Worm (Caenorhabditis elegans) whole organism, young adult: ENCODE measurements around the gene T05G5.4.

Source experiments
- B0336.3 ChIP-seq: fragments of 200-800 bp; sonication (Bioruptor generic); IDR thresholded peaks from 2 replicates; pipeline ENCODE4 v1.3.6; 2022; ENCODE audit warnings: missing genetic modification characterization, missing compliant biosample characterization
- D2030.7 ChIP-seq: fragments of 200-800 bp; sonication (Bioruptor generic); IDR thresholded peaks from 2 replicates; pipeline ENCODE4 v1.3.6; 2022; ENCODE audit warnings: missing genetic modification reagents, missing genetic modification characterization, missing compliant biosample characterization
- F22D6.2 ChIP-seq: sonication (generic microtip); optimal IDR thresholded peaks from 2 replicates; lab custom pipeline; 2016; ENCODE audit warnings: mild to moderate bottlenecking, missing genetic modification characterization, missing compliant biosample characterization
- F23B12.7 ChIP-seq: sonication (generic microtip); optimal IDR thresholded peaks from 2 replicates; lab custom pipeline; 2017; ENCODE audit warnings: missing genetic modification characterization, mild to moderate bottlenecking, missing compliant biosample characterization, antibody characterized with exemption, moderate library complexity; ENCODE audit not compliant: insufficient read depth
- F37B4.10 ChIP-seq: fragments of 200-800 bp; sonication (Bioruptor generic); IDR thresholded peaks from 2 replicates; pipeline ENCODE4 v1.3.6; 2022; ENCODE audit warnings: missing genetic modification characterization, missing compliant biosample characterization
- F55B11.4 ChIP-seq: sonication (generic microtip); optimal IDR thresholded peaks from 2 replicates; lab custom pipeline; 2016; ENCODE audit warnings: missing compliant biosample characterization, missing genetic modification characterization, borderline replicate concordance; ENCODE audit not compliant: insufficient read depth
- F57A8.1 ChIP-seq: fragments of 200-800 bp; sonication (Bioruptor generic); optimal IDR thresholded peaks from 2 replicates; lab custom pipeline; 2018; ENCODE audit warnings: mild to moderate bottlenecking, missing genetic modification characterization, moderate library complexity, missing compliant biosample characterization
- T26A5.8 ChIP-seq: sonication (generic microtip); optimal IDR thresholded peaks from 2 replicates; lab custom pipeline; 2016; ENCODE audit warnings: missing genetic modification characterization, missing compliant biosample characterization
- Y79H2A.3 ChIP-seq: fragments of 200-800 bp; sonication (Bioruptor generic); conservative IDR thresholded peaks from 2 replicates; pipeline ENCODE4 v1.3.6; 2022; ENCODE audit warnings: missing genetic modification reagents, missing genetic modification characterization, missing compliant biosample characterization
- ama-1 ChIP-seq, 3 experiments: fragments of 150-350 bp in 1 of 3; sonication (generic microtip) in 2 of 3; optimal IDR thresholded peaks; 2 replicates each; lab custom pipeline; 2014 to 2018; ENCODE audit warnings: missing biosample characterization in 2 of 3, missing genetic modification characterization in 2 of 3, missing genetic modification reagents in 2 of 3
- bed-1 ChIP-seq: fragments of 200-800 bp; sonication (Bioruptor generic); IDR thresholded peaks from 2 replicates; pipeline ENCODE4 v1.3.6; 2022; ENCODE audit warnings: missing genetic modification reagents, missing genetic modification characterization, missing compliant biosample characterization
- ccch-3 ChIP-seq: fragments of 200-800 bp; sonication (Bioruptor generic); optimal IDR thresholded peaks from 2 replicates; lab custom pipeline; 2018; ENCODE audit warnings: mild to moderate bottlenecking, missing genetic modification characterization, missing compliant biosample characterization
- ceh-100 ChIP-seq: fragments of 200-800 bp; sonication (Bioruptor generic); IDR thresholded peaks from 2 replicates; pipeline ENCODE4 v1.3.6; 2022; ENCODE audit warnings: missing genetic modification reagents, missing genetic modification characterization, missing compliant biosample characterization
- ceh-40 ChIP-seq: fragments of 200-800 bp; sonication (Bioruptor generic); IDR thresholded peaks from 2 replicates; pipeline ENCODE4 v1.3.6; 2022; ENCODE audit warnings: missing genetic modification characterization, missing compliant biosample characterization
- ceh-91 ChIP-seq: fragments of 200-800 bp; sonication (Bioruptor generic); IDR thresholded peaks from 2 replicates; pipeline ENCODE4 v1.3.6; 2022; ENCODE audit warnings: missing genetic modification reagents, missing genetic modification characterization, missing compliant biosample characterization
- dox-1 ChIP-seq: fragments of 200-800 bp; sonication (Bioruptor generic); IDR thresholded peaks from 2 replicates; pipeline ENCODE4 v1.3.6; 2022; ENCODE audit warnings: missing genetic modification reagents, missing genetic modification characterization, missing compliant biosample characterization
- dpff-1 ChIP-seq: sonication (generic microtip); optimal IDR thresholded peaks from 2 replicates; lab custom pipeline; 2017; ENCODE audit warnings: mild to moderate bottlenecking, missing genetic modification characterization, missing compliant biosample characterization
- egrh-3 ChIP-seq: fragments of 200-800 bp; sonication (Bioruptor generic); IDR thresholded peaks from 2 replicates; pipeline ENCODE4 v1.3.6; 2022; ENCODE audit warnings: missing genetic modification reagents, missing genetic modification characterization, missing compliant biosample characterization
- ets-4 ChIP-seq: fragments of 200-800 bp; sonication (Bioruptor generic); optimal IDR thresholded peaks from 2 replicates; lab custom pipeline; 2018; ENCODE audit warnings: mild to moderate bottlenecking, missing genetic modification characterization, missing compliant biosample characterization
- him-1 ChIP-seq: sonication (generic microtip); optimal IDR thresholded peaks from 2 replicates; lab custom pipeline; 2016; ENCODE audit warnings: missing genotype, missing genetic modification reagents, missing genetic modification characterization, missing compliant biosample characterization
- hlh-12 ChIP-seq: sonication (generic microtip); optimal IDR thresholded peaks from 2 replicates; lab custom pipeline; 2016; ENCODE audit warnings: missing genetic modification characterization, missing compliant biosample characterization
- hmg-20 ChIP-seq: fragments of 200-800 bp; sonication (Bioruptor generic); IDR thresholded peaks from 2 replicates; pipeline ENCODE4 v1.3.6; 2022; ENCODE audit warnings: missing genetic modification reagents, missing genetic modification characterization, missing compliant biosample characterization
- hsf-1 ChIP-seq: fragments of 200-800 bp; sonication (Bioruptor generic); IDR thresholded peaks from 2 replicates; pipeline ENCODE4 v1.3.6; 2022; ENCODE audit warnings: missing genetic modification reagents, missing genetic modification characterization, missing compliant biosample characterization
- let-526 ChIP-seq: fragments of 200-800 bp; sonication (Bioruptor generic); IDR thresholded peaks from 2 replicates; pipeline ENCODE4 v1.3.6; 2022; ENCODE audit warnings: missing genetic modification reagents, missing genetic modification characterization, missing compliant biosample characterization
- lin-54 ChIP-seq: fragments of 200-800 bp; sonication (Bioruptor generic); optimal IDR thresholded peaks from 2 replicates; lab custom pipeline; 2018; ENCODE audit warnings: mild to moderate bottlenecking, missing genetic modification characterization, missing compliant biosample characterization
- mcd-1 ChIP-seq: fragments of 200-800 bp; sonication (Bioruptor generic); IDR thresholded peaks from 2 replicates; pipeline ENCODE4 v1.3.6; 2022; ENCODE audit warnings: missing genetic modification reagents, missing genetic modification characterization, missing compliant biosample characterization
- nhr-80 ChIP-seq: sonication (generic microtip); optimal IDR thresholded peaks from 2 replicates; lab custom pipeline; 2016; ENCODE audit warnings: missing genetic modification characterization, missing compliant biosample characterization
- nhr-90 ChIP-seq: sonication (generic microtip); optimal IDR thresholded peaks from 2 replicates; lab custom pipeline; 2016; ENCODE audit warnings: missing genotype, mild to moderate bottlenecking, missing genetic modification characterization, missing compliant biosample characterization
- pbrm-1 ChIP-seq: fragments of 200-800 bp; sonication (Bioruptor generic); IDR thresholded peaks from 2 replicates; pipeline ENCODE4 v1.3.6; 2022; ENCODE audit warnings: missing genetic modification reagents, missing genetic modification characterization, missing compliant biosample characterization
- sea-2 ChIP-seq: fragments of 200-800 bp; sonication (Bioruptor generic); IDR thresholded peaks from 2 replicates; pipeline ENCODE4 v1.3.6; 2022; ENCODE audit warnings: missing genetic modification characterization, missing compliant biosample characterization
- snpc-1.1 ChIP-seq: sonication (generic microtip); optimal IDR thresholded peaks from 2 replicates; lab custom pipeline; 2017; ENCODE audit warnings: missing genetic modification characterization, mild to moderate bottlenecking, missing compliant biosample characterization, antibody characterized with exemption, moderate library complexity, missing genotype, missing genetic modification reagents; ENCODE audit not compliant: insufficient read depth
- snpc-4 ChIP-seq, 5 experiments: fragments of 150-350 bp in 1 of 5; sonication (generic microtip) in 4 of 5; optimal IDR thresholded peaks; 2 replicates each; lab custom pipeline; 2014 to 2018; ENCODE audit warnings: missing genetic modification characterization in 5 of 5, missing biosample characterization in 3 of 5, antibody characterized with exemption in 2 of 5, mild to moderate bottlenecking in 2 of 5, missing compliant biosample characterization in 2 of 5, missing genotype in 2 of 5, moderate library complexity in 2 of 5, missing genetic modification reagents in 1 of 5
- tbx-9 ChIP-seq: sonication (generic microtip); optimal IDR thresholded peaks from 2 replicates; lab custom pipeline; 2016; ENCODE audit warnings: borderline replicate concordance, missing genetic modification characterization, inconsistent platforms, missing compliant biosample characterization
- unc-62 ChIP-seq: fragments of 150-350 bp; optimal IDR thresholded peaks from 2 replicates; lab custom pipeline; 2014; ENCODE audit warnings: missing biosample characterization, missing genetic modification reagents, missing genetic modification characterization
- xnd-1 ChIP-seq: sonication (generic microtip); optimal IDR thresholded peaks from 2 replicates; lab custom pipeline; 2016; ENCODE audit warnings: missing genotype, missing genetic modification reagents, missing genetic modification characterization, missing compliant biosample characterization
- ztf-18 ChIP-seq: sonication (generic microtip); optimal IDR thresholded peaks from 2 replicates; lab custom pipeline; 2016; ENCODE audit warnings: missing genotype, mild to moderate bottlenecking, missing genetic modification characterization, missing compliant biosample characterization
- ztf-28 ChIP-seq: fragments of 200-800 bp; sonication (Bioruptor generic); IDR thresholded peaks from 2 replicates; pipeline ENCODE4 v1.3.6; 2022; ENCODE audit warnings: missing genetic modification reagents, missing genetic modification characterization, missing compliant biosample characterization

Gene T05G5.4

DNA sequence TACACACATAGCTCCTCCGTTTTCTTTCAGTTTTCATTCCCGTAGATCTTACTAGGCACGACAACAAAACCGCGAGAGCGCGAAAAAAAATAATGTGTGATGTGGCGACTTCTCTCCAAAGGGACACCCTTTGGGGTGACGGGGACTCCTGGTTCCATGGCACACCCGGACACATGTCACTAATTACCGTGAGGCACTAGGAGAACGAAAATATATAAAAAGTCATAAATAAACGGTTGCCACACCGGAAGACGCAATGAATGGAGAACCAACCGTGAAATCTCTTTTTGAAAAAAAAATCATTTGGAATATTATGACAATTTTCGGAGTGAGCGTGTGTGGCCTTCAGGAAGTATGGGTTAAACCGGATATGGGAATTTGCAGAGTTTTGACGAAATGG lies 18.3 kb upstream of the T05G5.4 start (continued):
- TF ChIP-seq Y79H2A.3 (no peak), D2030.7 (GFP tag; lab: Robert Waterston, UW) (no peak)

DNA sequence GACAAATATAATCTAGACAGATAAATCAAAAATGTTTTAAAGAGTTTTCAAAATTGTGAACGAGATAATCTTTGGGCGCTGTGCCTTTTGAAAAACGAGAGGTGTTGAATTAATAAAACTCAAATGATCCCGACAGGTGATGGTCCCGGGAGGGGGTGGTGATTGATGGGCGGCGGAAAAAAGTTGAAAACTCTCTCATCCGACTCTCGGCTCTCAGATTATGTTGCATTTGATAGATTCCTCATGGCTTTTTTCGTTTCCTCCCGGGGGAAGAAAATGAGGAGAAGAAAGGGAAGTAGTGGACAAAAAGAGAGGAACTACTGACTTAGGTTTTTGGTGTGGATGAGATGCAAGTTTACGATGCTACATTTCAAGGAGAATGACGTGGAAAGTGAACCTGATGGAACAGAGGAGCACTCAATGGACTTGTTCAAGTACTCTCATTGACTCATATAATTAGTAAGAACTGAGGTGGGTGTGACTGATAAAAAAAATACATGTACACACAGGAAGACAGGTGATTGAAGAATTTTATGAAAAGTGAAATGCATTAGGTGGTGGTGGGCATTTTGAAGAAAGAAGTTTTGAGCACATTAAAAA lies 17.3 kb upstream of the T05G5.4 start:
- no peak for TF ChIP-seq tbx-9
- no peak for TF ChIP-seq ztf-18 (tag; lab: Kevin White, UChicago)
- TF ChIP-seq pbrm-1 (GFP tag; lab: Robert Waterston, UW) = no peak
- no peak for TF ChIP-seq F37B4.10
- TF ChIP-seq mcd-1 (GFP tag; lab: Robert Waterston, UW) = no peak
- no peak for TF ChIP-seq snpc-4 (GFP tag; optimal IDR thresholded peaks at IDR 0.05; lab: Kevin White, UChicago)
- no peak for TF ChIP-seq snpc-4 (tag; optimal IDR thresholded peaks at IDR 0.05; lab: Kevin White, UChicago)
- no peak for TF ChIP-seq dox-1 (GFP tag; lab: Robert Waterston, UW)
- TF ChIP-seq dpff-1 (tag; lab: Kevin White, UChicago) = no peak
- no peak for TF ChIP-seq ceh-100 (GFP tag; lab: Robert Waterston, UW)
- no peak for TF ChIP-seq F55B11.4 (tag; lab: Kevin White, UChicago)
- TF ChIP-seq B0336.3 (GFP tag; lab: Robert Waterston, UW) = no peak
- TF ChIP-seq ceh-40 = no peak
- TF ChIP-seq egrh-3 (GFP tag; lab: Robert Waterston, UW) = no peak
- no peak for TF ChIP-seq hlh-12
- TF ChIP-seq hsf-1 (GFP tag; lab: Robert Waterston, UW) = no peak
- no peak for TF ChIP-seq him-1
- TF ChIP-seq lin-54 (GFP tag; lab: Kevin White, UChicago) = no peak

DNA sequence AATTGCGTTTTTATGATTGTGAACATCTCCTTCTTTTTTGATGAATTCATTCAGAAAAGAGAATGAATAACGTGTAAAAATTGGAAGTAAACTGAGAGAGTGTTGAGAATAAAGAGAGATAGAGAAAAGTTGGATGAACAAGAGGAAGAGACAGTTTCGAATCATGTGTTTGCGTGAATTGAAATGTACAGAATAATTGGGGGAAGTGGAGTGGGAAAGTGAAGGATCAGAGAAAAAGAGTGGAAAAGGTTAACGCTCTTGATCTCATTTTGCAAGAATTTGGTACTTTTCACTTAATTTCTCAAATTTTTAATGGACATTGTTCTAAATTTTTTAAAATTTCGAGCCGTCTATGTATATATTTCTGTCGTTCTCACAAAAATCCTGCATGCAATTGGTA lies 15.4 kb upstream of the T05G5.4 start:
- TF ChIP-seq snpc-1.1 (tag; lab: Kevin White, UChicago) (no peak), ceh-91 (GFP tag; lab: Robert Waterston, UW) (no peak), ceh-100 (GFP tag; lab: Robert Waterston, UW) (no peak), F22D6.2 (no peak), ztf-28 (GFP tag; lab: Robert Waterston, UW) (no peak), xnd-1 (tag; lab: Kevin White, UChicago) (no peak), unc-62 (GFP tag; lab: Kevin White, UChicago) (no peak), let-526 (GFP tag; lab: Robert Waterston, UW) (no peak), sea-2 (GFP tag; lab: Robert Waterston, UW) (no peak), ccch-3 (GFP tag; lab: Kevin White, UChicago) (no peak), bed-1 (GFP tag; lab: Robert Waterston, UW) (no peak), F23B12.7 (no peak), ets-4 (GFP tag; lab: Kevin White, UChicago) (no peak), T26A5.8 (tag; lab: Kevin White, UChicago) (no peak), nhr-80 (no peak), ama-1 (optimal IDR thresholded peaks at IDR 0.05; lab: Kevin White, UChicago) (no peak), ama-1 (GFP tag; optimal IDR thresholded peaks at IDR 0.05; lab: Kevin White, UChicago) (no peak), lin-54 (GFP tag; lab: Kevin White, UChicago) (no peak), nhr-90 (no peak), hmg-20 (no peak), F57A8.1 (GFP tag; lab: Kevin White, UChicago) (no peak)
